Worm (Caenorhabditis elegans) whole organism, L1 larva: ENCODE data around the gene nspb-4.

Source experiments
- alr-1 ChIP-seq: fragments of 200-800 bp; sonication (Bioruptor generic); optimal IDR thresholded peaks from 2 replicates; lab custom pipeline; 2018; ENCODE audit warnings: borderline replicate concordance, mild to moderate bottlenecking, missing genetic modification characterization, missing compliant biosample characterization
- aly-2 ChIP-seq: fragments of 150-350 bp; optimal IDR thresholded peaks from 2 replicates; lab custom pipeline; 2014; ENCODE audit warnings: missing biosample characterization, missing genetic modification characterization
- ama-1 ChIP-seq: fragments of 150-350 bp; optimal IDR thresholded peaks from 2 replicates; lab custom pipeline; 2014
- ceh-63 ChIP-seq: fragments of 200-800 bp; sonication (Bioruptor generic); optimal IDR thresholded peaks from 2 replicates; lab custom pipeline; 2018; ENCODE audit warnings: mild to moderate bottlenecking, missing genetic modification characterization, missing compliant biosample characterization
- ceh-88 ChIP-seq: fragments of 200-800 bp; sonication (Bioruptor generic); IDR thresholded peaks from 2 replicates; pipeline ENCODE4 v1.3.6; 2022; ENCODE audit warnings: missing genetic modification characterization, missing compliant biosample characterization
- ces-1 ChIP-seq: fragments of 150-350 bp; optimal IDR thresholded peaks from 2 replicates; lab custom pipeline; 2014; ENCODE audit warnings: missing biosample characterization, missing genetic modification reagents, missing genetic modification characterization
- efl-1 ChIP-seq, 4 experiments: fragments of 150-350 bp; optimal IDR thresholded peaks in 3 of 4; peaks in 1 of 4; 1 replicate in 1 of 4; 2 replicates in 3 of 4; lab custom pipeline; 2014; ENCODE audit warnings: missing biosample characterization in 2 of 4, missing genetic modification characterization in 2 of 4, missing genetic modification reagents in 2 of 4
- egl-27 ChIP-seq, 2 experiments: fragments of 150-350 bp in 1 of 2; sonication (generic microtip); optimal IDR thresholded peaks; 3 replicates each; lab custom pipeline; 2017 to 2018; ENCODE audit warnings: missing biosample characterization in 2 of 2, missing genetic modification characterization in 2 of 2, missing genetic modification reagents in 2 of 2
- lir-3 ChIP-seq: sonication (generic microtip); optimal IDR thresholded peaks from 2 replicates; lab custom pipeline; 2016; ENCODE audit warnings: mild to moderate bottlenecking, missing genetic modification characterization, moderate library complexity, missing compliant biosample characterization; ENCODE audit not compliant: poor library complexity
- lsy-2 ChIP-seq, 2 experiments: fragments of 150-350 bp; optimal IDR thresholded peaks; 2 replicates each; lab custom pipeline; 2014; ENCODE audit warnings: missing biosample characterization in 2 of 2, missing genetic modification characterization in 2 of 2
- mdl-1 ChIP-seq, 2 experiments: fragments of 150-350 bp; optimal IDR thresholded peaks; 2 replicates each; lab custom pipeline; 2014 to 2017; ENCODE audit warnings: missing biosample characterization in 2 of 2, missing genetic modification characterization in 2 of 2, inconsistent platforms in 1 of 2
- snu-23 ChIP-seq: sonication (generic microtip); optimal IDR thresholded peaks from 2 replicates; lab custom pipeline; 2016; ENCODE audit warnings: missing genetic modification characterization, missing compliant biosample characterization
- unc-62 ChIP-seq: fragments of 150-350 bp; optimal IDR thresholded peaks from 2 replicates; lab custom pipeline; 2014; ENCODE audit warnings: missing biosample characterization, missing genetic modification reagents, missing genetic modification characterization
- zag-1 ChIP-seq: fragments of 150-350 bp; optimal IDR thresholded peaks from 2 replicates; lab custom pipeline; 2014; ENCODE audit warnings: missing biosample characterization, missing genetic modification characterization

- no peak for TF ChIP-seq ama-1 (lab: Kevin White, UChicago)
- TF ChIP-seq lir-3 (tag; lab: Kevin White, UChicago), result no peak
- no peak for TF ChIP-seq zag-1 (tag; lab: Kevin White, UChicago)
- no peak for TF ChIP-seq snu-23 (GFP tag; lab: Kevin White, UChicago)
- no peak for TF ChIP-seq egl-27 (tag; optimal IDR thresholded peaks at IDR 0.05; lab: Kevin White, UChicago)
- no peak for TF ChIP-seq unc-62 (GFP tag; lab: Kevin White, UChicago)
- no peak for TF ChIP-seq ces-1 (GFP tag; lab: Kevin White, UChicago)
- TF ChIP-seq ceh-63 (GFP tag; lab: Kevin White, UChicago), result no peak
- no peak for TF ChIP-seq lsy-2 (tag; optimal IDR thresholded peaks at IDR 0.05; lab: Kevin White, UChicago)
- TF ChIP-seq mdl-1 (tag; optimal IDR thresholded peaks at IDR 0.05; lab: Kevin White, UChicago), result no peak
- no peak for TF ChIP-seq efl-1 (optimal IDR thresholded peaks at IDR 0.05; lab: Kevin White, UChicago)
- no peak for TF ChIP-seq efl-1 (GFP tag; optimal IDR thresholded peaks at IDR 0.05 in 1 of 2; lab: Kevin White, UChicago)
- no peak for TF ChIP-seq ceh-88
- TF ChIP-seq alr-1 (tag; lab: Kevin White, UChicago), result no peak
- no peak for TF ChIP-seq aly-2 (tag; lab: Kevin White, UChicago)
Observed at ce11 chrIV:6560434-6560833, 37.6 kb upstream of the nspb-4 start, which contains the start of gene best-9.
